Worm (Caenorhabditis elegans) whole organism, L4/young adult: ENCODE data around the gene nhr-258.
A peak's percentile ranks its signal among the peaks of the same experiment; 100 is the strongest.

Experiments used
- W03F9.2 ChIP-seq: fragments of 150-350 bp; optimal IDR thresholded peaks from 2 replicates; lab custom pipeline; 2014; ENCODE audit warnings: missing biosample characterization, missing genetic modification characterization
- dao-5 ChIP-seq: sonication (generic microtip); optimal IDR thresholded peaks from 2 replicates; lab custom pipeline; 2016; ENCODE audit warnings: missing genotype, missing genetic modification characterization, moderate library complexity, missing compliant biosample characterization
- him-1 ChIP-seq: sonication (generic microtip); optimal IDR thresholded peaks from 2 replicates; lab custom pipeline; 2016; ENCODE audit warnings: missing genotype, missing genetic modification reagents, missing genetic modification characterization, missing compliant biosample characterization

The nhr-258 gene

DNA sequence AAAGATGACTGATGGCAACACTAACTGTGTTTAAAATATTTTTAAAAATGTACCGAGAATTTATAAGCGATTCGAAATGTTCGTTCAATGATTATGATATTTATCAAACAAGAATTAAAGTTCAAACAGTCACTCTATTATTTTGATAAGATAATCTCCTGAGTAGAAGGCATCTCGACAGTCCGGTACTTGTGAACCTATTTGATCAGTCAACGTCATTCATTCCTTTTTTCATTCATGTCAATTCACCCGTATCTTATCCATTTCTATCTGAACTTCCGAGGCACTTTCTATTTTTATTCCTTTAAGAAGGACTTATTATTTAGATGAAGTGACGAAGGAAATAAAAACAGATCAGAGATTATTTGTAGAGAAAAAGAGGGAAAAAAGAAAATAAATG, at the start of gene nhr-258:
Gene nhr-258, plus strand, starts transcription at position 365 of the 400 bp plus-strand sequence.
- TF ChIP-seq W03F9.2 (tag; lab: Kevin White, UChicago): no peak
- no peak for TF ChIP-seq dao-5
- no peak for TF ChIP-seq him-1 (tag; lab: Kevin White, UChicago)

DNA sequence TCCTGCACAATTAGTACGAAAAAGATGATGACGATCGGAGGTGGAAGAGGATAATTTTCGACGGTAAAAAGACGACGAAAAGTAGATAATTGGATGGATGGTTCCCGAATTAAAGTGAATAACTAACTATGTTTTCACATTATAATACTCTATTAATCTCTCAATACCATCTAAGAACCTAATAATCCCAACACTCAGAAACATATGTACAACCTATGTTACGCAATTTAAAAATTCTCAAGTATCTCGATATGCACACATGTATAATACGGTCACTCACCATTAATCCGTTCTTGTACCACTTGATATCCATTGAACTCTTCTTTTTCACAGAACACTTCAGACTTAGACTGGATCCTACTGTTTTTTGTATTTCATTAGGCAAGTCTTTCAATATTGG, 44.0 kb upstream of the nhr-258 start:
- TF ChIP-seq dao-5: no peak
- no peak for TF ChIP-seq him-1 (tag; lab: Kevin White, UChicago)
- no peak for TF ChIP-seq W03F9.2 (tag; lab: Kevin White, UChicago)

ce11 chrIV:8004019-8004418, 40.7 kb upstream of the nhr-258 start, which contains the start of gene rig-4:
Gene rig-4, minus strand, starts transcription at chrIV:8004119.
- TF ChIP-seq W03F9.2 (tag; lab: Kevin White, UChicago): no peak
- TF ChIP-seq him-1 (tag; lab: Kevin White, UChicago): no peak
- no peak for TF ChIP-seq dao-5

DNA sequence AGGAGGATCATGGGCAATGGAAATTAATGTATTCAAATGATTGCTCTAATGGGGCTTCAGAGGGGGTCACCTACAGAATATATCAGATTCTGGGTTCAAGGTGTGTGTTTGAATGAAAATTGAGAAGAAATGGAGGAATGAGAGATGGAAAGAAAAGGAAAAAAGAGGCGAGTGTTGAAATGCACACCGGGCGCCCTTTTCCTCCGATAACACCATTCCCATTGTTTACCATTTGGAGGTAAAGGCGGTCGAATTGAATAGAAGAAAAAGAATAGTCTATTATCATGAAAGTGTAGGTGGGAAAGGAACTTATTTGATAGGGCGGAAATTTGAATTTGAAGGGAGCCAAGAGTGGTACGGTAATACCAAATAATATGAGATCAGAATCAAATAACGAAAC, 39.4 kb upstream of the nhr-258 start:
- TF ChIP-seq dao-5: no peak
- no peak for TF ChIP-seq W03F9.2 (tag; lab: Kevin White, UChicago)
- no peak for TF ChIP-seq him-1 (tag; lab: Kevin White, UChicago)

- TF ChIP-seq him-1 (tag; lab: Kevin White, UChicago) (no peak), W03F9.2 (tag; lab: Kevin White, UChicago) (no peak), dao-5 (no peak)
Measured at ce11 chrIV:8006161-8006560, 38.6 kb upstream of the nhr-258 start.

ce11 chrIV:8007549-8007948, 37.2 kb upstream of the nhr-258 start:
- TF ChIP-seq him-1 (tag; lab: Kevin White, UChicago): no peak
- TF ChIP-seq dao-5: no peak
- no peak for TF ChIP-seq W03F9.2 (tag; lab: Kevin White, UChicago)

- TF ChIP-seq him-1 (tag; lab: Kevin White, UChicago) (no peak), dao-5 (no peak), W03F9.2 (tag; lab: Kevin White, UChicago) (no peak)
Measured at ce11 chrIV:8008137-8008536, 36.6 kb upstream of the nhr-258 start.

- TF ChIP-seq dao-5: no peak
- no peak for TF ChIP-seq him-1 (tag; lab: Kevin White, UChicago)
- no peak for TF ChIP-seq W03F9.2 (tag; lab: Kevin White, UChicago)
Measured at ce11 chrIV:8009374-8009773, 35.4 kb upstream of the nhr-258 start.

- TF ChIP-seq dao-5: no peak
- peak; percentile 31 for TF ChIP-seq W03F9.2 (tag; lab: Kevin White, UChicago)
Measured at ce11 chrIV:8010521-8010920, 34.2 kb upstream of the nhr-258 start.

- TF ChIP-seq dao-5 (no peak), him-1 (tag; lab: Kevin White, UChicago) (no peak), W03F9.2 (tag; lab: Kevin White, UChicago) (no peak)
Measured at ce11 chrIV:8012330-8012729, 32.4 kb upstream of the nhr-258 start, which contains the start of gene Y42H9B.3. Gene Y42H9B.3, minus strand, starts transcription at chrIV:8012430.

DNA sequence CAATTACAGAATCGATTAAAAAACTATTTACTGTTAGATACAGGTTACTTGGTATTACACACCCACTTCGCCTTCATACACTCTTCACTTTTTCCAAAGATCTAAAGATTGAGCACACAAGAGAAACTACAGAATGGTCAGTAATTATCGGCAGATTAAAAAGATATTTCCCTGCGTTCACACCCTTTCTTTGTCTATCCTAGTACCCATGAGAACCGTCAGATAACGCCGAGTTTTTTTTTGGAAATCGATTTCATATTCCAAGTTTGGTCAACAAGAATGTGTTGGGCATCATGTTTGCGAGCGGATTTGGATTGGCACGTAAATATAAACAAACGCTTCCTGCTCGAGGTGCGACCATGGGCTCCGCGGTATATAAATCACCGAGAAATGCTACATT, 30.9 kb upstream of the nhr-258 start, which contains the start of gene C26B2.8:
Gene C26B2.8, plus strand, starts transcription at position 301 of the 400 bp plus-strand sequence.
- TF ChIP-seq him-1 (tag; lab: Kevin White, UChicago) (no peak), W03F9.2 (tag; lab: Kevin White, UChicago) (no peak)

- TF ChIP-seq him-1 (tag; lab: Kevin White, UChicago) (peak; percentile 53), W03F9.2 (tag; lab: Kevin White, UChicago) (peak; percentile 2)
Measured at ce11 chrIV:8015726-8016312, 28.9 kb upstream of the nhr-258 start, which contains the start of gene C26B2.7. Gene C26B2.7, plus strand, starts transcription at chrIV:8016274.

DNA sequence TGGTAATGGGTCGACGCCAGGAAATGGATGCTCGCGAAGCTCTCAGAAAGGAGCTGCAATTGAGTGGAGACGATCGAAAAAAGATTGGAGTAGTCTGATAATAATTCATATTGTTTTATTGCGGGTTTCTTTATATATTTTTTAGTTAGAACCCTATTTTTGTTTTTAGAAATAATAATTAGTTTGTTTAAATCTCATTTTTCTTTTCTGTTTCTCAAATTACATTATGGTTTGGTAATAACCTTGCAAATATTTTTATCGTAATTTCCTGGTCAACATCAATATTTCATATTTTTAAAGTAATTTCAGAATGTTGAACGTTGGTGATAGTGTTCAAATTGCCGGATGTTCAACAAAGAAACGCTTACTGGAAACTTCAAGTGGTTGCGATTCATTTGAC, 28.0 kb upstream of the nhr-258 start, which contains the start of gene elpc-4:
Gene elpc-4, plus strand, starts transcription at position 301 of the 400 bp plus-strand sequence.
- TF ChIP-seq him-1 (tag; lab: Kevin White, UChicago) (no peak), W03F9.2 (tag; lab: Kevin White, UChicago) (no peak), dao-5 (no peak)

ce11 chrIV:8019772-8020496, 24.8 kb upstream of the nhr-258 start, which contains the start of gene dnc-4:
Gene dnc-4, minus strand, starts transcription at chrIV:8019808.
- TF ChIP-seq W03F9.2 (tag; lab: Kevin White, UChicago) (no peak), him-1 (tag; lab: Kevin White, UChicago) (no peak), dao-5 (no peak)
